Fruit fly (Drosophila melanogaster): ENCODE results near the gene CG33169.

dm6 chr3L:22898444-22898843, 34.8 kb downstream of the CG33169 start, which contains the start of gene CG11131:
- no peak for TF ChIP-seq EcR (GFP tag; optimal IDR thresholded peaks at IDR 0.05)
- TF ChIP-seq usp (GFP tag; optimal IDR thresholded peaks at IDR 0.05) = no peak
